Fruit fly (Drosophila melanogaster) whole organism, embryonic: Measurements from ENCODE around the gene RpS3.

Source experiments
- Bteb2 ChIP-seq: fragments of 200-800 bp; sonication (Bioruptor generic); optimal IDR thresholded peaks from 2 replicates; lab custom pipeline; 2016; ENCODE audit warnings: missing biosample characterization, missing genetic modification characterization
- CG10274 ChIP-seq: fragments of 200-800 bp; sonication (Bioruptor generic); optimal IDR thresholded peaks from 3 replicates; lab custom pipeline; 2017; ENCODE audit warnings: missing biosample characterization, mild to moderate bottlenecking, missing genetic modification characterization
- CG10979 ChIP-seq: fragments of 200-800 bp; sonication (Bioruptor generic); optimal IDR thresholded peaks from 2 replicates; lab custom pipeline; 2018; ENCODE audit warnings: missing biosample characterization, mild to moderate bottlenecking, missing genetic modification characterization, moderate library complexity
- CG11093 ChIP-seq: fragments of 200-800 bp; sonication (Bioruptor generic); IDR thresholded peaks from 3 replicates; pipeline ENCODE4 v1.3.6; 2022; ENCODE audit warnings: missing biosample characterization, missing genetic modification characterization
- CG12155 ChIP-seq: fragments of 200-800 bp; sonication (Bioruptor generic); optimal IDR thresholded peaks from 3 replicates; lab custom pipeline; 2016; ENCODE audit warnings: missing biosample characterization, missing genetic modification characterization
- CG13624 ChIP-seq: fragments of 200-800 bp; sonication (Bioruptor generic); optimal IDR thresholded peaks from 2 replicates; lab custom pipeline; 2016; ENCODE audit warnings: missing biosample characterization, missing genetic modification characterization
- CG13894 ChIP-seq: fragments of 200-800 bp; sonication (Bioruptor generic); optimal IDR thresholded peaks from 3 replicates; lab custom pipeline; 2018; ENCODE audit warnings: missing biosample characterization, mild to moderate bottlenecking, missing genetic modification characterization, moderate library complexity
- CG15011 ChIP-seq: fragments of 200-800 bp; sonication (Bioruptor generic); optimal IDR thresholded peaks from 3 replicates; lab custom pipeline; 2018; ENCODE audit warnings: missing biosample characterization, mild to moderate bottlenecking, missing genetic modification characterization
- CG15073 ChIP-seq: fragments of 200-800 bp; sonication (Bioruptor generic); optimal IDR thresholded peaks from 2 replicates; lab custom pipeline; 2016; ENCODE audit warnings: missing biosample characterization, missing genetic modification characterization
- CG17186 ChIP-seq: fragments of 200-800 bp; sonication (Bioruptor generic); optimal IDR thresholded peaks from 3 replicates; lab custom pipeline; 2017; ENCODE audit warnings: missing biosample characterization, missing genetic modification reagents, missing genetic modification characterization
- CG17568 ChIP-seq: fragments of 200-800 bp; sonication (Bioruptor generic); optimal IDR thresholded peaks from 2 replicates; lab custom pipeline; 2018; ENCODE audit warnings: missing biosample characterization, mild to moderate bottlenecking, missing genetic modification characterization, moderate library complexity
- CG18476 ChIP-seq: fragments of 200-800 bp; sonication (Bioruptor generic); optimal IDR thresholded peaks from 2 replicates; lab custom pipeline; 2016; ENCODE audit warnings: missing biosample characterization, mild to moderate bottlenecking, missing genetic modification characterization
- CG18764 ChIP-seq: fragments of 200-800 bp; sonication (Bioruptor generic); optimal IDR thresholded peaks from 3 replicates; lab custom pipeline; 2016; ENCODE audit warnings: missing biosample characterization, missing genetic modification characterization
- CG2120 ChIP-seq: fragments of 200-800 bp; sonication (Bioruptor generic); optimal IDR thresholded peaks from 3 replicates; lab custom pipeline; 2016; ENCODE audit warnings: missing biosample characterization, missing genetic modification characterization
- CG2199 ChIP-seq: fragments of 200-800 bp; sonication (Bioruptor generic); IDR thresholded peaks from 3 replicates; pipeline ENCODE4 v1.3.6; 2022; ENCODE audit warnings: missing biosample characterization, missing genetic modification characterization
- CG30431 ChIP-seq: fragments of 200-800 bp; sonication (Bioruptor generic); optimal IDR thresholded peaks from 2 replicates; lab custom pipeline; 2017; ENCODE audit warnings: missing biosample characterization, missing genetic modification characterization
- CG4328 ChIP-seq: fragments of 200-800 bp; sonication (Bioruptor generic); optimal IDR thresholded peaks from 3 replicates; lab custom pipeline; 2017; ENCODE audit warnings: missing biosample characterization, missing genetic modification reagents, missing genetic modification characterization
- CG6854 ChIP-seq: fragments of 200-800 bp; sonication (Bioruptor generic); optimal IDR thresholded peaks from 3 replicates; lab custom pipeline; 2017; ENCODE audit warnings: missing biosample characterization, mild to moderate bottlenecking, missing genetic modification characterization
- CG7271 ChIP-seq: fragments of 200-800 bp; sonication (Bioruptor generic); optimal IDR thresholded peaks from 2 replicates; lab custom pipeline; 2018; ENCODE audit warnings: missing biosample characterization, mild to moderate bottlenecking, missing genetic modification characterization, moderate library complexity
- CG7357 ChIP-seq: fragments of 200-800 bp; sonication (Bioruptor generic); IDR thresholded peaks from 3 replicates; pipeline ENCODE4 v1.3.6; 2022; ENCODE audit warnings: missing biosample characterization, missing genetic modification characterization
- CG9609 ChIP-seq: fragments of 200-800 bp; sonication (Bioruptor generic); optimal IDR thresholded peaks from 3 replicates; lab custom pipeline; 2016; ENCODE audit warnings: missing biosample characterization, missing genetic modification characterization
- CG9727 ChIP-seq: fragments of 200-800 bp; sonication (Bioruptor generic); optimal IDR thresholded peaks from 3 replicates; lab custom pipeline; 2017; ENCODE audit warnings: missing biosample characterization, mild to moderate bottlenecking, missing genetic modification characterization
- Dp ChIP-seq: fragments of 200-800 bp; sonication (Bioruptor generic); optimal IDR thresholded peaks from 2 replicates; lab custom pipeline; 2018; ENCODE audit warnings: missing biosample characterization, mild to moderate bottlenecking, missing genetic modification characterization, moderate library complexity
- GATAe ChIP-seq: fragments of 200-800 bp; sonication (Bioruptor generic); conservative IDR thresholded peaks from 2 replicates; pipeline ENCODE4 v1.3.6; 2022; ENCODE audit warnings: missing biosample characterization, missing genetic modification characterization
- H2.0 ChIP-seq: fragments of 200-800 bp; sonication (Bioruptor generic); IDR thresholded peaks from 2 replicates; pipeline ENCODE4 v1.3.6; 2022; ENCODE audit warnings: missing biosample characterization, missing genetic modification characterization
- HLH54F ChIP-seq: fragments of 200-800 bp; sonication (Bioruptor generic); optimal IDR thresholded peaks from 3 replicates; lab custom pipeline; 2016; ENCODE audit warnings: missing biosample characterization, missing genetic modification characterization
- Hr78 ChIP-seq, 2 experiments: fragments of 200-800 bp in 1 of 2; fragments of >200 bp in 1 of 2; sonication (Bioruptor generic) in 1 of 2; optimal IDR thresholded peaks; 2 replicates each; lab custom pipeline; 2017 to 2019; ENCODE audit warnings: missing biosample characterization in 2 of 2, missing genetic modification characterization in 2 of 2, mild to moderate bottlenecking in 1 of 2, moderate library complexity in 1 of 2
- Jarid2 ChIP-seq: fragments of 200-800 bp; sonication (Bioruptor generic); optimal IDR thresholded peaks from 3 replicates; lab custom pipeline; 2017; ENCODE audit warnings: mild to moderate bottlenecking, missing biosample characterization, missing genetic modification reagents, missing genetic modification characterization
- Optix ChIP-seq: fragments of 200-800 bp; sonication (Bioruptor generic); IDR thresholded peaks from 3 replicates; pipeline ENCODE4 v1.3.6; 2022; ENCODE audit warnings: missing biosample characterization, missing genetic modification characterization
- Spps ChIP-seq: fragments of 200-800 bp; sonication (Bioruptor generic); optimal IDR thresholded peaks from 2 replicates; lab custom pipeline; 2018; ENCODE audit warnings: missing biosample characterization, mild to moderate bottlenecking, missing genetic modification characterization
- cg ChIP-seq: fragments of 200-800 bp; sonication (Bioruptor generic); optimal IDR thresholded peaks from 3 replicates; lab custom pipeline; 2019; ENCODE audit warnings: missing biosample characterization, mild to moderate bottlenecking, missing genetic modification characterization, moderate library complexity
- chinmo ChIP-seq: fragments of 200-800 bp; sonication (Bioruptor generic); IDR thresholded peaks from 4 replicates; pipeline ENCODE4 v1.3.6; 2022; ENCODE audit warnings: missing biosample characterization, missing genetic modification characterization; ENCODE audit not compliant: partially characterized antibody
- ci ChIP-seq: fragments of 200-800 bp; sonication (Bioruptor generic); IDR thresholded peaks from 3 replicates; pipeline ENCODE4 v1.3.6; 2022; ENCODE audit warnings: missing biosample characterization, missing genetic modification characterization
- cwo ChIP-seq: fragments of 200-800 bp; sonication (Bioruptor generic); optimal IDR thresholded peaks from 3 replicates; lab custom pipeline; 2017; ENCODE audit warnings: missing biosample characterization, missing genetic modification characterization, mild to moderate bottlenecking, moderate library complexity, missing genetic modification reagents
- danr ChIP-seq: fragments of 200-800 bp; sonication (Bioruptor generic); IDR thresholded peaks from 2 replicates; pipeline ENCODE4 v1.3.6; 2022; ENCODE audit warnings: missing biosample characterization, missing genetic modification characterization
- fu2 ChIP-seq: fragments of 200-800 bp; sonication (Bioruptor generic); optimal IDR thresholded peaks from 2 replicates; lab custom pipeline; 2016; ENCODE audit warnings: missing biosample characterization, missing genetic modification characterization
- grau ChIP-seq: fragments of 200-800 bp; optimal IDR thresholded peaks from 3 replicates; lab custom pipeline; 2019; ENCODE audit warnings: missing biosample characterization, mild to moderate bottlenecking, missing genetic modification characterization, moderate library complexity
- hbn ChIP-seq: fragments of 200-800 bp; sonication (Bioruptor generic); IDR thresholded peaks from 2 replicates; pipeline ENCODE4 v1.3.6; 2022; ENCODE audit warnings: missing biosample characterization, missing genetic modification characterization; ENCODE audit not compliant: partially characterized antibody
- hkb ChIP-seq, 2 experiments: fragments of 200-800 bp in 1 of 2; fragments of >200 bp in 1 of 2; sonication (Bioruptor generic) in 1 of 2; IDR thresholded peaks in 1 of 2; optimal IDR thresholded peaks in 1 of 2; 2 replicates each; pipeline versions ENCODE4 v1.3.6 to Lab custom; 2017 to 2022; ENCODE audit warnings: missing biosample characterization in 1 of 2, missing genetic modification characterization in 1 of 2
- hth ChIP-seq: fragments of >200 bp; optimal IDR thresholded peaks from 2 replicates; lab custom pipeline; 2017; ENCODE audit warnings: inconsistent platforms
- inv ChIP-seq: fragments of 200-800 bp; sonication (Bioruptor generic); IDR thresholded peaks from 2 replicates; pipeline ENCODE4 v1.3.6; 2022; ENCODE audit warnings: missing biosample characterization, missing genetic modification characterization; ENCODE audit not compliant: partially characterized antibody
- lbe ChIP-seq: fragments of 200-800 bp; sonication (Bioruptor generic); optimal IDR thresholded peaks from 2 replicates; lab custom pipeline; 2016; ENCODE audit warnings: missing biosample characterization, mild to moderate bottlenecking, missing genetic modification characterization
- mam ChIP-seq: fragments of 200-800 bp; sonication (Bioruptor generic); optimal IDR thresholded peaks from 3 replicates; lab custom pipeline; 2016; ENCODE audit warnings: missing biosample characterization, missing genetic modification characterization
- mirr ChIP-seq: fragments of 200-800 bp; sonication (Bioruptor generic); optimal IDR thresholded peaks from 3 replicates; lab custom pipeline; 2018; ENCODE audit warnings: missing biosample characterization, mild to moderate bottlenecking, missing genetic modification characterization
- peb ChIP-seq: fragments of 200-800 bp; sonication (Bioruptor generic); IDR thresholded peaks from 2 replicates; pipeline ENCODE4 v1.3.6; 2022; ENCODE audit warnings: missing biosample characterization, missing genetic modification characterization
- row ChIP-seq: fragments of 200-800 bp; sonication (Bioruptor generic); IDR thresholded peaks from 3 replicates; pipeline ENCODE4 v1.3.6; 2022; ENCODE audit warnings: missing biosample characterization, missing genetic modification characterization
- sna ChIP-seq: fragments of 200-800 bp; sonication (Bioruptor generic); IDR thresholded peaks from 2 replicates; pipeline ENCODE4 v1.3.6; 2022; ENCODE audit warnings: missing biosample characterization, missing genetic modification characterization; ENCODE audit not compliant: partially characterized antibody
- tna ChIP-seq: fragments of 200-800 bp; sonication (Bioruptor generic); IDR thresholded peaks from 2 replicates; pipeline ENCODE4 v1.3.6; 2022; ENCODE audit warnings: missing biosample characterization, missing genetic modification characterization; ENCODE audit not compliant: partially characterized antibody
- toy ChIP-seq: fragments of 200-800 bp; sonication (Bioruptor generic); IDR thresholded peaks from 2 replicates; pipeline ENCODE4 v1.3.6; 2022; ENCODE audit warnings: missing biosample characterization, missing genetic modification characterization
- trh ChIP-seq: fragments of 200-800 bp; sonication (Bioruptor generic); optimal IDR thresholded peaks from 2 replicates; lab custom pipeline; 2016; ENCODE audit warnings: missing biosample characterization, missing genetic modification characterization
- yki ChIP-seq: fragments of >200 bp; optimal IDR thresholded peaks from 3 replicates; lab custom pipeline; 2018

Gene RpS3

dm6 chr3R:23337183-23337825 lies 21.3 kb upstream of the RpS3 start (continued):
- TF ChIP-seq GATAe, result peak; percentile 16; the same call in 1 of the 2 replicates
- no peak for TF ChIP-seq Optix (GFP tag; lab: Robert Waterston, UW)
- no peak for TF ChIP-seq Spps
- peak; percentile 95 for TF ChIP-seq CG10274
- no peak for TF ChIP-seq CG9609
- TF ChIP-seq CG10979 (tag; lab: Kevin White, UChicago), result no peak
- TF ChIP-seq sna (GFP tag; lab: Robert Waterston, UW), result no peak
- TF ChIP-seq row (GFP tag; lab: Robert Waterston, UW), result peak; percentile 44; the same call in 2 of the 3 replicates
- peak; percentile 50 for TF ChIP-seq CG13624
- TF ChIP-seq CG13894 (tag; lab: Kevin White, UChicago), result no peak
- no peak for TF ChIP-seq yki (lab: Kevin White, UChicago)
- TF ChIP-seq CG18764 (GFP tag; lab: Kevin White, UChicago), result no peak
- no peak for TF ChIP-seq trh (GFP tag; lab: Kevin White, UChicago)
- TF ChIP-seq CG17568 (GFP tag; lab: Kevin White, UChicago), result no peak
- TF ChIP-seq CG7357, result no peak
- TF ChIP-seq mam (GFP tag; lab: Kevin White, UChicago), result peak; percentile 25
- no peak for TF ChIP-seq CG2199 (GFP tag; lab: Robert Waterston, UW)
- peak; percentile 13 for TF ChIP-seq CG9727 (GFP tag; lab: Kevin White, UChicago)
- no peak for TF ChIP-seq peb (GFP tag; lab: Robert Waterston, UW)
- no peak for TF ChIP-seq CG30431 (GFP tag; lab: Kevin White, UChicago)
- no peak for TF ChIP-seq CG15073 (GFP tag; lab: Kevin White, UChicago)
- no peak for TF ChIP-seq CG6854
- TF ChIP-seq mirr (GFP tag; lab: Kevin White, UChicago), result peak; percentile 53
- no peak for TF ChIP-seq CG4328 (GFP tag; lab: Kevin White, UChicago)
- no peak for TF ChIP-seq CG11093 (GFP tag; lab: Robert Waterston, UW)
- TF ChIP-seq grau (tag; lab: Kevin White, UChicago), result peak; percentile 26
- no peak for TF ChIP-seq CG7271
- peak; percentile 23 for TF ChIP-seq lbe (GFP tag; lab: Kevin White, UChicago)
- TF ChIP-seq fu2 (GFP tag; lab: Kevin White, UChicago), result no peak
- TF ChIP-seq CG12155 (GFP tag; lab: Kevin White, UChicago), result no peak
- TF ChIP-seq Jarid2 (GFP tag; lab: Kevin White, UChicago), result no peak
- TF ChIP-seq Dp, result no peak
- TF ChIP-seq CG17186 (GFP tag; lab: Kevin White, UChicago), result no peak
- peak; percentile 25 for TF ChIP-seq HLH54F (GFP tag; lab: Kevin White, UChicago)
- peak; percentile 32 for TF ChIP-seq cwo (GFP tag; lab: Kevin White, UChicago)
- TF ChIP-seq Bteb2 (GFP tag; lab: Kevin White, UChicago), result no peak
- TF ChIP-seq inv, result no peak
- peak; percentile 71 for TF ChIP-seq CG2120 (GFP tag; lab: Kevin White, UChicago)
- TF ChIP-seq, all 482 proteins: peak for 35

- TF ChIP-seq cg (GFP tag; lab: Kevin White, UChicago), result peak; percentile 53
- no peak for TF ChIP-seq hth (lab: Kevin White, UChicago)
- TF ChIP-seq ci (GFP tag; lab: Robert Waterston, UW), result peak; percentile 55; the same call in 1 of the 3 replicates
- peak; percentile 81; the same call in 1 of the 3 replicates for TF ChIP-seq CG2199 (GFP tag; lab: Robert Waterston, UW)
- TF ChIP-seq CG18476, result no peak
- no peak for TF ChIP-seq hbn (GFP tag; lab: Robert Waterston, UW)
- peak in 1 of 2 experiments; percentile 33 for TF ChIP-seq Hr78 (GFP tag; optimal IDR thresholded peaks at IDR 0.05; lab: Kevin White, UChicago)
- TF ChIP-seq H2.0, result no peak
- no peak for TF ChIP-seq hkb (optimal IDR thresholded peaks at IDR 0.05; lab: Kevin White, UChicago)
- TF ChIP-seq hkb (GFP tag; IDR thresholded peaks at IDR 0.05; lab: Robert Waterston, UW), result no peak
- TF ChIP-seq Spps, result no peak
- 0 out of 4 replicates have a peak, but pooled peaks have one; percentile 5 for TF ChIP-seq chinmo
- no peak for TF ChIP-seq tna (GFP tag; lab: Robert Waterston, UW)
- TF ChIP-seq CG15011, result no peak
- TF ChIP-seq toy (GFP tag; lab: Robert Waterston, UW), result no peak
- no peak for TF ChIP-seq danr (GFP tag; lab: Robert Waterston, UW)
Measured at dm6 chr3R:23338290-23338689, 20.3 kb upstream of the RpS3 start.
